Worm (Caenorhabditis elegans): ENCODE measurements around the gene rap-1.

The rap-1 gene

ce11 chrIV:8914187-8914586 is 4.5 kb downstream of the rap-1 start:
- no peak for TF ChIP-seq nhr-28 (tag; optimal IDR thresholded peaks at IDR 0.05)
- peak; percentile 31 for TF ChIP-seq zip-8 (tag; optimal IDR thresholded peaks at IDR 0.05)
- TF ChIP-seq nhr-2 (tag; optimal IDR thresholded peaks at IDR 0.05) = no peak
- no peak for TF ChIP-seq nhr-76 (tag; optimal IDR thresholded peaks at IDR 0.05)
- no peak for TF ChIP-seq nhr-237 (tag; optimal IDR thresholded peaks at IDR 0.05)
- TF ChIP-seq lsy-2 (tag; optimal IDR thresholded peaks at IDR 0.05) = no peak

- TF ChIP-seq ceh-83 (GFP tag; optimal IDR thresholded peaks at IDR 0.05) = no peak
- no peak for TF ChIP-seq unc-120 (tag; optimal IDR thresholded peaks at IDR 0.05; ENCODE audit: poor library complexity, severe bottlenecking)
- TF ChIP-seq ceh-39 (tag; optimal IDR thresholded peaks at IDR 0.05) = no peak
- TF ChIP-seq zip-8 (tag; optimal IDR thresholded peaks at IDR 0.05) = no peak
- no peak for TF ChIP-seq ham-2 (GFP tag; optimal IDR thresholded peaks at IDR 0.05)
- no peak for TF ChIP-seq lin-32 (GFP tag; optimal IDR thresholded peaks at IDR 0.05)
- no peak for TF ChIP-seq nhr-12 (tag; optimal IDR thresholded peaks at IDR 0.05)
- no peak for TF ChIP-seq M03D4.4 (tag; optimal IDR thresholded peaks at IDR 0.05)
- TF ChIP-seq lsy-2 (tag; optimal IDR thresholded peaks at IDR 0.05) = no peak
- no peak for TF ChIP-seq ces-1 (GFP tag; optimal IDR thresholded peaks at IDR 0.05)
- TF ChIP-seq unc-62 (GFP tag; optimal IDR thresholded peaks at IDR 0.05) = no peak
- no peak for TF ChIP-seq elt-1 (tag; optimal IDR thresholded peaks at IDR 0.05; ENCODE audit: borderline replicate concordance, insufficient read depth)
- no peak for TF ChIP-seq flh-1 (GFP tag; optimal IDR thresholded peaks at IDR 0.05)
- no peak for TF ChIP-seq snpc-4 (tag; optimal IDR thresholded peaks at IDR 0.05)
- no peak for TF ChIP-seq sem-2 (GFP tag; optimal IDR thresholded peaks at IDR 0.05)
- TF ChIP-seq blmp-1 (tag; optimal IDR thresholded peaks at IDR 0.05) = no peak
- no peak for TF ChIP-seq unc-39 (tag; optimal IDR thresholded peaks at IDR 0.05)
- no peak for TF ChIP-seq ceh-43 (GFP tag; optimal IDR thresholded peaks at IDR 0.05)
- TF ChIP-seq mab-5 (tag; optimal IDR thresholded peaks at IDR 0.05) = no peak
- no peak for TF ChIP-seq nhr-2 (tag; optimal IDR thresholded peaks at IDR 0.05)
Observed at ce11 chrIV:8906743-8907142, 11.9 kb downstream of the rap-1 start, which contains the start of gene C27B7.7. C27B7.7 (plus strand) TSS chrIV:8907043.

ce11 chrIV:8906164-8906563 is 12.5 kb downstream of the rap-1 start, which contains the start of gene C27B7.6:
C27B7.6 (minus strand) TSS chrIV:8906345.
- TF ChIP-seq lin-13 (tag; optimal IDR thresholded peaks at IDR 0.05) (no peak), ces-1 (GFP tag; optimal IDR thresholded peaks at IDR 0.05) (no peak), tbx-8 (GFP tag; optimal IDR thresholded peaks at IDR 0.05) (no peak), elt-1 (tag; optimal IDR thresholded peaks at IDR 0.05; ENCODE audit: borderline replicate concordance, insufficient read depth) (no peak), lsy-2 (tag; optimal IDR thresholded peaks at IDR 0.05) (no peak), unc-62 (GFP tag; optimal IDR thresholded peaks at IDR 0.05) (peak; percentile 43), cnd-1 (tag; optimal IDR thresholded peaks at IDR 0.05) (no peak)

ce11 chrIV:8901346-8901745 is 17.3 kb downstream of the rap-1 start, which contains the start of gene C27B7.5:
C27B7.5 (plus strand) TSS chrIV:8901646.
- TF ChIP-seq unc-39 (tag; optimal IDR thresholded peaks at IDR 0.05) = no peak
- no peak for TF ChIP-seq bed-3 (GFP tag; optimal IDR thresholded peaks at IDR 0.05)
- no peak for TF ChIP-seq zip-8 (tag; optimal IDR thresholded peaks at IDR 0.05)
- no peak for TF ChIP-seq pha-4 (tag; optimal IDR thresholded peaks at IDR 0.05)
- no peak for TF ChIP-seq lin-13 (tag; optimal IDR thresholded peaks at IDR 0.05)
- no peak for TF ChIP-seq mab-5 (tag; optimal IDR thresholded peaks at IDR 0.05)
- no peak for TF ChIP-seq M03D4.4 (tag; optimal IDR thresholded peaks at IDR 0.05)
- TF ChIP-seq cnd-1 (tag; optimal IDR thresholded peaks at IDR 0.05) = no peak
- TF ChIP-seq blmp-1 (tag; optimal IDR thresholded peaks at IDR 0.05) = no peak
- no peak for TF ChIP-seq mls-2 (tag; optimal IDR thresholded peaks at IDR 0.05)

ce11 chrIV:8893746-8894145 is 24.9 kb downstream of the rap-1 start, which contains the start of gene rad-54.L2:
rad-54.L2 (plus strand) TSS chrIV:8894077.
- no peak for TF ChIP-seq sptf-1 (tag; optimal IDR thresholded peaks at IDR 0.05)
- peak; percentile 21 for TF ChIP-seq hlh-1 (tag; optimal IDR thresholded peaks at IDR 0.05)
- TF ChIP-seq nhr-76 (tag; optimal IDR thresholded peaks at IDR 0.05) = no peak
- TF ChIP-seq lin-32 (GFP tag; optimal IDR thresholded peaks at IDR 0.05) = no peak
- TF ChIP-seq ceh-43 (GFP tag; optimal IDR thresholded peaks at IDR 0.05) = no peak
- TF ChIP-seq unc-62 (GFP tag; optimal IDR thresholded peaks at IDR 0.05) = no peak
- TF ChIP-seq M03D4.4 (tag; optimal IDR thresholded peaks at IDR 0.05) = no peak
- peak; percentile 58 for TF ChIP-seq unc-120 (tag; optimal IDR thresholded peaks at IDR 0.05; ENCODE audit: poor library complexity, severe bottlenecking)
- TF ChIP-seq nhr-237 (tag; optimal IDR thresholded peaks at IDR 0.05) = peak; percentile 58
- TF ChIP-seq bed-3 (GFP tag; optimal IDR thresholded peaks at IDR 0.05) = no peak
- TF ChIP-seq elt-3 (tag; optimal IDR thresholded peaks at IDR 0.05) = no peak
- no peak for TF ChIP-seq nhr-2 (tag; optimal IDR thresholded peaks at IDR 0.05)
- peak; percentile 22 for TF ChIP-seq mep-1 (tag; optimal IDR thresholded peaks at IDR 0.05)
- peak; percentile 90 for TF ChIP-seq pha-4 (tag; optimal IDR thresholded peaks at IDR 0.05)
- TF ChIP-seq ham-2 (GFP tag; optimal IDR thresholded peaks at IDR 0.05) = no peak
- peak; percentile 40 for TF ChIP-seq lsy-2 (tag; optimal IDR thresholded peaks at IDR 0.05)
- TF ChIP-seq sem-2 (GFP tag; optimal IDR thresholded peaks at IDR 0.05) = no peak
- no peak for TF ChIP-seq snpc-4 (tag; optimal IDR thresholded peaks at IDR 0.05)
- TF ChIP-seq ces-1 (GFP tag; optimal IDR thresholded peaks at IDR 0.05) = peak; percentile 57
- TF ChIP-seq ceh-83 (GFP tag; optimal IDR thresholded peaks at IDR 0.05) = no peak
- TF ChIP-seq ceh-39 (tag; optimal IDR thresholded peaks at IDR 0.05) = peak; percentile 20

All from whole organism, mixed stage, embryonic.